Fruit fly (Drosophila melanogaster): ENCODE data around the gene CG14411.

Gene CG14411

dm6 chrX:14805646-14806045 is 26.8 kb upstream of the CG14411 start (continued):
- TF ChIP-seq CG2199 (GFP tag; IDR thresholded peaks at IDR 0.05) (no peak), ase (GFP tag; IDR thresholded peaks at IDR 0.05) (no peak), CoRest (tag; optimal IDR thresholded peaks at IDR 0.05) (no peak), CG13296 (GFP tag; optimal IDR thresholded peaks at IDR 0.05) (no peak), pfk (GFP tag; optimal IDR thresholded peaks at IDR 0.05) (no peak), fd3F (GFP tag; optimal IDR thresholded peaks at IDR 0.05) (no peak), ara (GFP tag; IDR thresholded peaks at IDR 0.05) (peak; percentile 36; the same call in 1 of the 2 replicates), C15 (GFP tag; IDR thresholded peaks at IDR 0.05) (no peak), prd (optimal IDR thresholded peaks at IDR 0.05) (no peak), prd (GFP tag; IDR thresholded peaks at IDR 0.05) (peak; percentile 24; the same call in 1 of the 3 replicates), CG11085 (GFP tag; IDR thresholded peaks at IDR 0.05) (no peak), CG4617 (GFP tag; optimal IDR thresholded peaks at IDR 0.05; ENCODE audit: borderline replicate concordance) (no peak), CG17912 (GFP tag; optimal IDR thresholded peaks at IDR 0.05) (no peak), CG6254 (GFP tag; optimal IDR thresholded peaks at IDR 0.05) (peak; percentile 13), Oli (tag; optimal IDR thresholded peaks at IDR 0.05) (peak; percentile 7), gce (GFP tag; IDR thresholded peaks at IDR 0.05) (0 out of 3 replicates have a peak, but pooled peaks have one; percentile 17), danr (GFP tag; IDR thresholded peaks at IDR 0.05) (no peak), ab (GFP tag; optimal IDR thresholded peaks at IDR 0.05) (no peak), kay (GFP tag; optimal IDR thresholded peaks at IDR 0.05) (no peak), org-1 (GFP tag; optimal IDR thresholded peaks at IDR 0.05) (no peak), vvl (GFP tag; IDR thresholded peaks at IDR 0.05) (no peak), CG18599 (GFP tag; optimal IDR thresholded peaks at IDR 0.05) (no peak), CG2712 (tag; optimal IDR thresholded peaks at IDR 0.05) (peak; percentile 16), Sin3A (optimal IDR thresholded peaks at IDR 0.05) (no peak), fd96Cb (tag; optimal IDR thresholded peaks at IDR 0.05) (peak; percentile 13), Med (GFP tag) (peak; percentile 60), zfh2 (GFP tag; optimal IDR thresholded peaks at IDR 0.05) (no peak), lola (GFP tag; optimal IDR thresholded peaks at IDR 0.05) (peak in 1 of 3 experiments; percentile 11), eve (GFP tag; optimal IDR thresholded peaks at IDR 0.05) (no peak), Elba2 (GFP tag; optimal IDR thresholded peaks at IDR 0.05) (no peak), chm (GFP tag; IDR thresholded peaks at IDR 0.05) (no peak), CG15601 (tag; optimal IDR thresholded peaks at IDR 0.05) (peak; percentile 43), Hr78 (GFP tag; optimal IDR thresholded peaks at IDR 0.05) (no peak), insv (GFP tag; optimal IDR thresholded peaks at IDR 0.05) (no peak), unc-4 (GFP tag; IDR thresholded peaks at IDR 0.05; ENCODE audit: partially characterized antibody) (no peak), CG5245 (GFP tag; optimal IDR thresholded peaks at IDR 0.05) (no peak), bsh (GFP tag; optimal IDR thresholded peaks at IDR 0.05) (peak in 1 of 2 experiments; percentile 60), dmrt99B (tag; optimal IDR thresholded peaks at IDR 0.05) (peak; percentile 9), CG13424 (tag; optimal IDR thresholded peaks at IDR 0.05) (no peak), Dip2 (GFP tag; IDR thresholded peaks at IDR 0.05) (no peak), CG12769 (tag; optimal IDR thresholded peaks at IDR 0.05) (peak; percentile 4), dmrt11E (tag; optimal IDR thresholded peaks at IDR 0.05) (peak; percentile 28), lbe (GFP tag; optimal IDR thresholded peaks at IDR 0.05) (peak; percentile 1), Nf-YA (GFP tag; IDR thresholded peaks at IDR 0.05) (no peak), CG10565 (GFP tag; optimal IDR thresholded peaks at IDR 0.05) (no peak), unpg (GFP tag; optimal IDR thresholded peaks at IDR 0.05) (peak; percentile 22), eyg (GFP tag; optimal IDR thresholded peaks at IDR 0.05) (no peak), exex (tag; optimal IDR thresholded peaks at IDR 0.05) (no peak), grau (tag; optimal IDR thresholded peaks at IDR 0.05) (peak; percentile 68), Myb (GFP tag; optimal IDR thresholded peaks at IDR 0.05) (no peak), CTCF (GFP tag; optimal IDR thresholded peaks at IDR 0.05) (no peak), CG11696 (GFP tag; IDR thresholded peaks at IDR 0.05) (no peak)
